Worm (Caenorhabditis elegans): ENCODE results near the gene W10G11.19.

ce11 chrII:3560592-3560991 is 10.1 kb downstream of the W10G11.19 start, which contains the start of gene W10G11.1:
- TF ChIP-seq ceh-9 (tag; optimal IDR thresholded peaks at IDR 0.05) (no peak), eyg-1 (tag; optimal IDR thresholded peaks at IDR 0.05) (no peak), ceh-45 (GFP tag; IDR thresholded peaks at IDR 0.05) (no peak), pha-4 (tag; optimal IDR thresholded peaks at IDR 0.05) (no peak), ttx-3 (tag; optimal IDR thresholded peaks at IDR 0.05) (no peak), fkh-10 (GFP tag; optimal IDR thresholded peaks at IDR 0.05) (no peak)
